Worm (Caenorhabditis elegans) whole organism, L1 larva: Measurements from ENCODE around the gene F49C12.7.

ENCODE experiments used
- C16A3.4 ChIP-seq: fragments of 150-350 bp; optimal IDR thresholded peaks from 2 replicates; lab custom pipeline; 2014; ENCODE audit warnings: missing biosample characterization, missing genetic modification characterization
- F16B12.6 ChIP-seq: fragments of 150-350 bp; optimal IDR thresholded peaks from 2 replicates; lab custom pipeline; 2014; ENCODE audit warnings: missing biosample characterization, missing genetic modification characterization
- Y116A8C.19 ChIP-seq: sonication (generic microtip); optimal IDR thresholded peaks from 2 replicates; lab custom pipeline; 2016; ENCODE audit warnings: missing compliant biosample characterization, missing genetic modification characterization, borderline replicate concordance
- ceh-8 ChIP-seq: fragments of 200-800 bp; sonication (Bioruptor generic); optimal IDR thresholded peaks from 2 replicates; lab custom pipeline; 2018; ENCODE audit warnings: mild to moderate bottlenecking, missing genetic modification characterization, moderate library complexity, missing compliant biosample characterization
- ceh-82 ChIP-seq, 3 experiments: fragments of 150-350 bp in 1 of 3; sonication (generic microtip) in 2 of 3; optimal IDR thresholded peaks; 2 replicates each; lab custom pipeline; 2014 to 2017; ENCODE audit warnings: missing biosample characterization in 3 of 3, missing genetic modification characterization in 3 of 3
- ceh-88 ChIP-seq: fragments of 200-800 bp; sonication (Bioruptor generic); IDR thresholded peaks from 2 replicates; pipeline ENCODE4 v1.3.6; 2022; ENCODE audit warnings: missing genetic modification characterization, missing compliant biosample characterization
- ceh-90 ChIP-seq: sonication (generic microtip); optimal IDR thresholded peaks from 2 replicates; lab custom pipeline; 2016; ENCODE audit warnings: missing genetic modification characterization, missing compliant biosample characterization
- ces-1 ChIP-seq: fragments of 150-350 bp; optimal IDR thresholded peaks from 2 replicates; lab custom pipeline; 2014; ENCODE audit warnings: missing biosample characterization, missing genetic modification reagents, missing genetic modification characterization
- dsc-1 ChIP-seq: sonication (generic microtip); optimal IDR thresholded peaks from 2 replicates; lab custom pipeline; 2016; ENCODE audit warnings: mild to moderate bottlenecking, missing genetic modification characterization, missing compliant biosample characterization
- efl-1 ChIP-seq, 4 experiments: fragments of 150-350 bp; optimal IDR thresholded peaks in 3 of 4; peaks in 1 of 4; 1 replicate in 1 of 4; 2 replicates in 3 of 4; lab custom pipeline; 2014; ENCODE audit warnings: missing biosample characterization in 2 of 4, missing genetic modification characterization in 2 of 4, missing genetic modification reagents in 2 of 4
- elt-3 ChIP-seq, 6 experiments: fragments of 150-350 bp in 1 of 6; sonication (generic microtip); optimal IDR thresholded peaks; 2 replicates each; lab custom pipeline; 2017 to 2018; ENCODE audit warnings: missing biosample characterization in 6 of 6, missing genetic modification characterization in 6 of 6, inconsistent platforms in 1 of 6
- fkh-10 ChIP-seq: sonication (generic microtip); optimal IDR thresholded peaks from 2 replicates; lab custom pipeline; 2017; ENCODE audit warnings: missing biosample characterization, missing genetic modification reagents, missing genetic modification characterization
- fos-1 ChIP-seq: fragments of 150-350 bp; optimal IDR thresholded peaks from 2 replicates; lab custom pipeline; 2014; ENCODE audit warnings: missing biosample characterization, missing genetic modification characterization
- grh-1 ChIP-seq: fragments of 200-800 bp; sonication (Bioruptor generic); IDR thresholded peaks from 2 replicates; pipeline ENCODE4 v1.3.6; 2022; ENCODE audit warnings: missing genetic modification reagents, missing genetic modification characterization, missing compliant biosample characterization
- hpl-2 ChIP-seq: fragments of 150-350 bp; optimal IDR thresholded peaks from 2 replicates; lab custom pipeline; 2014; ENCODE audit warnings: missing biosample characterization, missing genetic modification reagents, missing genetic modification characterization
- jun-1 ChIP-seq: fragments of 150-350 bp; optimal IDR thresholded peaks from 2 replicates; lab custom pipeline; 2014; ENCODE audit warnings: missing biosample characterization, missing genetic modification reagents, missing genetic modification characterization
- lin-13 ChIP-seq: fragments of 150-350 bp; optimal IDR thresholded peaks from 2 replicates; lab custom pipeline; 2014; ENCODE audit warnings: missing biosample characterization, missing genetic modification reagents, missing genetic modification characterization
- lin-14 ChIP-seq: fragments of 200-800 bp; sonication (Bioruptor generic); optimal IDR thresholded peaks from 2 replicates; lab custom pipeline; 2018; ENCODE audit warnings: mild to moderate bottlenecking, missing genetic modification characterization, moderate library complexity, missing compliant biosample characterization
- lin-35 ChIP-seq, 2 experiments: fragments of 150-350 bp; optimal IDR thresholded peaks; 2 replicates each; lab custom pipeline; 2014; ENCODE audit warnings: missing biosample characterization in 2 of 2, missing genetic modification characterization in 2 of 2, missing genetic modification reagents in 2 of 2
- lsy-2 ChIP-seq, 2 experiments: fragments of 150-350 bp; optimal IDR thresholded peaks; 2 replicates each; lab custom pipeline; 2014; ENCODE audit warnings: missing biosample characterization in 2 of 2, missing genetic modification characterization in 2 of 2
- mab-9 ChIP-seq: fragments of 200-800 bp; sonication (Bioruptor generic); IDR thresholded peaks from 2 replicates; pipeline ENCODE4 v1.3.6; 2022; ENCODE audit warnings: missing genetic modification reagents, missing genetic modification characterization, missing compliant biosample characterization
- mef-2 ChIP-seq: fragments of 150-350 bp; optimal IDR thresholded peaks from 2 replicates; lab custom pipeline; 2014; ENCODE audit warnings: missing biosample characterization, missing genetic modification characterization
- nhr-20 ChIP-seq: sonication (generic microtip); optimal IDR thresholded peaks from 2 replicates; lab custom pipeline; 2016; ENCODE audit warnings: mild to moderate bottlenecking, missing genetic modification characterization, missing compliant biosample characterization
- nhr-237 ChIP-seq: fragments of 150-350 bp; optimal IDR thresholded peaks from 2 replicates; lab custom pipeline; 2014; ENCODE audit warnings: missing biosample characterization, missing genetic modification characterization
- nhr-47 ChIP-seq: sonication (generic microtip); optimal IDR thresholded peaks from 2 replicates; lab custom pipeline; 2016; ENCODE audit warnings: mild to moderate bottlenecking, missing genetic modification characterization, moderate library complexity, missing compliant biosample characterization
- nhr-77 ChIP-seq: fragments of 150-350 bp; optimal IDR thresholded peaks from 2 replicates; lab custom pipeline; 2014; ENCODE audit warnings: missing biosample characterization, missing genetic modification characterization
- nhr-84 ChIP-seq: sonication (generic microtip); optimal IDR thresholded peaks from 2 replicates; lab custom pipeline; 2017; ENCODE audit warnings: missing biosample characterization, missing genetic modification characterization
- nhr-90 ChIP-seq: sonication (generic microtip); optimal IDR thresholded peaks from 2 replicates; lab custom pipeline; 2016; ENCODE audit warnings: mild to moderate bottlenecking, missing genetic modification characterization, missing compliant biosample characterization; ENCODE audit not compliant: poor library complexity
- pag-3 ChIP-seq: sonication (generic microtip); optimal IDR thresholded peaks from 2 replicates; lab custom pipeline; 2017; ENCODE audit warnings: missing genetic modification characterization, mild to moderate bottlenecking, missing compliant biosample characterization, antibody characterized with exemption, borderline replicate concordance; ENCODE audit not compliant: insufficient read depth
- pax-3 ChIP-seq: fragments of 200-800 bp; sonication (Bioruptor generic); optimal IDR thresholded peaks from 2 replicates; lab custom pipeline; 2018; ENCODE audit warnings: mild to moderate bottlenecking, missing genetic modification characterization, moderate library complexity, missing compliant biosample characterization
- pqm-1 ChIP-seq: sonication (generic microtip); optimal IDR thresholded peaks from 3 replicates; lab custom pipeline; 2017; ENCODE audit warnings: missing biosample characterization, missing genetic modification characterization
- rnt-1 ChIP-seq: sonication (generic microtip); optimal IDR thresholded peaks from 2 replicates; lab custom pipeline; 2016; ENCODE audit warnings: mild to moderate bottlenecking, missing genetic modification characterization, moderate library complexity, missing compliant biosample characterization
- snpc-4 ChIP-seq: fragments of 150-350 bp; optimal IDR thresholded peaks from 2 replicates; lab custom pipeline; 2014; ENCODE audit warnings: missing biosample characterization, missing genetic modification characterization
- snu-23 ChIP-seq: sonication (generic microtip); optimal IDR thresholded peaks from 2 replicates; lab custom pipeline; 2016; ENCODE audit warnings: missing genetic modification characterization, missing compliant biosample characterization
- swsn-7 ChIP-seq: sonication (generic microtip); optimal IDR thresholded peaks from 2 replicates; lab custom pipeline; 2016; ENCODE audit warnings: missing genetic modification characterization, missing compliant biosample characterization
- tbx-2 ChIP-seq: sonication (generic microtip); optimal IDR thresholded peaks from 2 replicates; lab custom pipeline; 2016; ENCODE audit warnings: missing genetic modification characterization, missing compliant biosample characterization
- tlp-1 ChIP-seq: fragments of 150-350 bp; optimal IDR thresholded peaks from 2 replicates; lab custom pipeline; 2014; ENCODE audit warnings: missing biosample characterization, missing genetic modification characterization
- unc-130 ChIP-seq: fragments of 150-350 bp; optimal IDR thresholded peaks from 2 replicates; lab custom pipeline; 2017; ENCODE audit warnings: missing biosample characterization, missing genetic modification characterization, inconsistent platforms
- vab-15 ChIP-seq: sonication (generic microtip); optimal IDR thresholded peaks from 2 replicates; lab custom pipeline; 2017; ENCODE audit warnings: missing genotype, mild to moderate bottlenecking, missing genetic modification characterization, missing compliant biosample characterization
- xbp-1 ChIP-seq: sonication (generic microtip); optimal IDR thresholded peaks from 2 replicates; lab custom pipeline; 2016; ENCODE audit warnings: missing genetic modification characterization, missing compliant biosample characterization
- zip-4 ChIP-seq: fragments of 200-800 bp; sonication (Bioruptor generic); optimal IDR thresholded peaks from 2 replicates; lab custom pipeline; 2018; ENCODE audit warnings: mild to moderate bottlenecking, missing genetic modification characterization, moderate library complexity, missing compliant biosample characterization
- ztf-11 ChIP-seq, 2 experiments: sonication (generic microtip); optimal IDR thresholded peaks; 2 replicates each; lab custom pipeline; 2016 to 2017; ENCODE audit warnings: missing genetic modification characterization in 2 of 2, missing biosample characterization in 1 of 2, missing compliant biosample characterization in 1 of 2

Gene F49C12.7

ce11 chrIV:9327706-9328105 lies 15.0 kb upstream of the F49C12.7 start, which contains the start of gene clec-183:
clec-183 (plus strand) TSS chrIV:9328006.
- no peak for TF ChIP-seq hpl-2 (GFP tag; lab: Kevin White, UChicago)
- no peak for TF ChIP-seq tlp-1 (tag; lab: Kevin White, UChicago)
- TF ChIP-seq F16B12.6, result no peak
- TF ChIP-seq tbx-2, result no peak
- TF ChIP-seq ztf-11 (tag; optimal IDR thresholded peaks at IDR 0.05; lab: Kevin White, UChicago), result no peak
- TF ChIP-seq unc-130 (tag; lab: Kevin White, UChicago), result no peak
- TF ChIP-seq nhr-90, result no peak
- TF ChIP-seq Y116A8C.19 (tag; lab: Kevin White, UChicago), result no peak

- no peak for TF ChIP-seq hpl-2 (GFP tag; lab: Kevin White, UChicago)
- TF ChIP-seq elt-3 (tag; optimal IDR thresholded peaks at IDR 0.05; lab: Kevin White, UChicago), result no peak
- TF ChIP-seq grh-1 (GFP tag; lab: Robert Waterston, UW), result no peak
- TF ChIP-seq jun-1 (tag; lab: Kevin White, UChicago), result no peak
- no peak for TF ChIP-seq snpc-4 (tag; lab: Kevin White, UChicago)
- TF ChIP-seq efl-1 (optimal IDR thresholded peaks at IDR 0.05; lab: Kevin White, UChicago), result no peak
- no peak for TF ChIP-seq efl-1 (GFP tag; optimal IDR thresholded peaks at IDR 0.05 in 1 of 2; lab: Kevin White, UChicago)
- TF ChIP-seq nhr-77, result no peak
- TF ChIP-seq tbx-2, result no peak
- no peak for TF ChIP-seq fos-1 (tag; lab: Kevin White, UChicago)
- TF ChIP-seq rnt-1 (tag; lab: Kevin White, UChicago), result no peak
- no peak for TF ChIP-seq xbp-1 (tag; lab: Kevin White, UChicago)
- no peak for TF ChIP-seq nhr-20
- TF ChIP-seq ces-1 (GFP tag; lab: Kevin White, UChicago), result no peak
- no peak for TF ChIP-seq tlp-1 (tag; lab: Kevin White, UChicago)
Observed at ce11 chrIV:9323989-9324506, 11.3 kb upstream of the F49C12.7 start, which contains the start of the genes nspg-11 and F49C12.15. nspg-11 (minus strand) TSS chrIV:9324089. F49C12.15 (plus strand) TSS chrIV:9324456.

DNA sequence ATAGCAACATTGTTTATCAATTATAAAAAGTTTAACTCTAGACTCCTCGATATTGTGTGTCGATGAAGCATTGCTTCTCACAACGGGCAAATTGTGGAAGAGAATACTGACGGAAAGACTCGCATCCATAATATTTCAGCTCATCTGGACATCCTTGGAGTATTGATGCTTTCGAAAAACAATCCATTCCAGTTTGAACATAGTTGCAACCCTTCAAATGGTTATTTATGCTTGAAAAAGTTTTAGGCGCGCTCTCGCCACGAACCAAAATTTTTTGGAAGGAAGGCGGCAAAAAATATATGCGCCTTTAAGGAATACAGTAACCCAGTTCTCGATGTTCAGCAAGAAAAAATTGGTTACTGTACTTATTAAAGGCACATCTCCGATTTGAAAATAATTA lies 9.8 kb upstream of the F49C12.7 start:
- TF ChIP-seq pag-3 (tag; lab: Kevin White, UChicago), result no peak
- TF ChIP-seq lin-13 (GFP tag; lab: Kevin White, UChicago), result no peak
- peak; percentile 7 for TF ChIP-seq nhr-47 (tag; lab: Kevin White, UChicago)
- TF ChIP-seq lin-35 (GFP tag; optimal IDR thresholded peaks at IDR 0.05; lab: Kevin White, UChicago), result peak in 1 of 2 experiments; percentile 6
- no peak for TF ChIP-seq efl-1 (optimal IDR thresholded peaks at IDR 0.05; lab: Kevin White, UChicago)
- TF ChIP-seq efl-1 (GFP tag; optimal IDR thresholded peaks at IDR 0.05 in 1 of 2; lab: Kevin White, UChicago), result peak in 1 of 2 experiments; percentile 68
- TF ChIP-seq hpl-2 (GFP tag; lab: Kevin White, UChicago), result peak; percentile 8
- TF ChIP-seq nhr-90, result peak; percentile 0

- TF ChIP-seq mef-2, result no peak
- no peak for TF ChIP-seq snpc-4 (tag; lab: Kevin White, UChicago)
- TF ChIP-seq zip-4, result peak; percentile 45
- TF ChIP-seq tbx-2, result peak; percentile 16
- TF ChIP-seq fos-1 (tag; lab: Kevin White, UChicago), result no peak
- no peak for TF ChIP-seq nhr-84 (tag; lab: Kevin White, UChicago)
- TF ChIP-seq fkh-10, result no peak
- TF ChIP-seq swsn-7 (tag; lab: Kevin White, UChicago), result peak; percentile 16
- no peak for TF ChIP-seq C16A3.4 (tag; lab: Kevin White, UChicago)
- no peak for TF ChIP-seq ceh-90 (tag; lab: Kevin White, UChicago)
- TF ChIP-seq mab-9 (GFP tag; lab: Robert Waterston, UW), result no peak
- TF ChIP-seq lin-14 (GFP tag; lab: Kevin White, UChicago), result peak; percentile 75
- TF ChIP-seq xbp-1 (tag; lab: Kevin White, UChicago), result peak; percentile 33
- TF ChIP-seq ceh-8 (GFP tag; lab: Kevin White, UChicago), result no peak
- TF ChIP-seq ceh-82 (tag; optimal IDR thresholded peaks at IDR 0.05; lab: Kevin White, UChicago), result peak in 1 of 3 experiments; percentile 14
- TF ChIP-seq nhr-237 (tag; lab: Kevin White, UChicago), result peak; percentile 13
- TF ChIP-seq pax-3 (tag; lab: Kevin White, UChicago), result no peak
- TF ChIP-seq lsy-2 (tag; optimal IDR thresholded peaks at IDR 0.05; lab: Kevin White, UChicago), result peak in 1 of 2 experiments; percentile 52
- TF ChIP-seq unc-130 (tag; lab: Kevin White, UChicago), result no peak
- no peak for TF ChIP-seq vab-15 (tag; lab: Kevin White, UChicago)
- TF ChIP-seq lin-35 (GFP tag; optimal IDR thresholded peaks at IDR 0.05; lab: Kevin White, UChicago), result peak; percentile 8 to 47
- no peak for TF ChIP-seq pqm-1 (tag; lab: Kevin White, UChicago)
- TF ChIP-seq rnt-1 (tag; lab: Kevin White, UChicago), result no peak
- no peak for TF ChIP-seq dsc-1 (tag; lab: Kevin White, UChicago)
- TF ChIP-seq ceh-88 (GFP tag; lab: Robert Waterston, UW), result no peak
- TF ChIP-seq snu-23, result peak; percentile 68
Observed at ce11 chrIV:9321039-9321851, 8.5 kb upstream of the F49C12.7 start, which contains the start of the genes F49C12.12 and vha-17. F49C12.12 (minus strand) TSS chrIV:9321089. vha-17 (plus strand) TSS chrIV:9321801.
